Fruit fly (Drosophila melanogaster) whole organism, wandering third instar larva: ENCODE results near the gene CG4218.

Source experiments
- Abd-B ChIP-seq: fragments of >200 bp; optimal IDR thresholded peaks from 2 replicates; lab custom pipeline; 2017; ENCODE audit warnings: missing biosample characterization, missing genetic modification characterization
- CG9705 ChIP-seq: fragments of 200-800 bp; sonication (Bioruptor generic); optimal IDR thresholded peaks from 2 replicates; lab custom pipeline; 2018; ENCODE audit warnings: missing biosample characterization, mild to moderate bottlenecking, missing genetic modification characterization
- Dfd ChIP-seq: fragments of >200 bp; optimal IDR thresholded peaks from 2 replicates; lab custom pipeline; 2017; ENCODE audit warnings: missing biosample characterization, missing genetic modification characterization
- Dif ChIP-seq: fragments of 200-275, 200-300 bp; sonication (Bioruptor generic); optimal IDR thresholded peaks from 2 replicates; lab custom pipeline; 2018; ENCODE audit warnings: missing biosample characterization, missing genetic modification characterization; ENCODE audit not compliant: partially characterized antibody
- GATAd ChIP-seq: sonication (Bioruptor generic); optimal IDR thresholded peaks from 2 replicates; lab custom pipeline; 2016; ENCODE audit warnings: missing biosample characterization, missing genetic modification characterization
- Hnf4 ChIP-seq: fragments of 200-800 bp; sonication (Bioruptor generic); optimal IDR thresholded peaks from 2 replicates; lab custom pipeline; 2016; ENCODE audit warnings: missing biosample characterization, mild to moderate bottlenecking, missing genetic modification characterization
- Hr78 ChIP-seq: fragments of >200 bp; optimal IDR thresholded peaks from 2 replicates; lab custom pipeline; 2017; ENCODE audit warnings: missing biosample characterization, missing genetic modification characterization
- Hr83 ChIP-seq: fragments of 200-300 bp; sonication (Bioruptor generic); optimal IDR thresholded peaks from 2 replicates; lab custom pipeline; 2016; ENCODE audit warnings: missing biosample characterization, mild to moderate bottlenecking, missing genetic modification characterization, moderate library complexity; ENCODE audit not compliant: poor library complexity, severe bottlenecking
- Jra ChIP-seq: sonication (Bioruptor generic); optimal IDR thresholded peaks from 2 replicates; lab custom pipeline; 2016; ENCODE audit warnings: missing biosample characterization, missing genetic modification characterization
- Mio ChIP-seq: sonication (Bioruptor generic); optimal IDR thresholded peaks from 2 replicates; lab custom pipeline; 2016; ENCODE audit warnings: missing biosample characterization, missing genetic modification characterization
- Myc ChIP-seq: fragments of >200 bp; optimal IDR thresholded peaks from 2 replicates; lab custom pipeline; 2017
- N ChIP-seq: fragments of >200 bp; optimal IDR thresholded peaks from 2 replicates; lab custom pipeline; 2018; ENCODE audit warnings: missing biosample characterization, missing external identifiers, missing genetic modification characterization
- OdsH ChIP-seq: fragments of 200-800 bp; sonication (Bioruptor generic); optimal IDR thresholded peaks from 2 replicates; lab custom pipeline; 2016; ENCODE audit warnings: missing biosample characterization, mild to moderate bottlenecking, missing genetic modification characterization
- Rel ChIP-seq, 2 experiments: fragments of 200-800 bp; sonication (Bioruptor generic) in 1 of 2; optimal IDR thresholded peaks; 2 replicates in 1 of 2; 3 replicates in 1 of 2; lab custom pipeline; 2016 to 2019; ENCODE audit warnings: mild to moderate bottlenecking in 2 of 2, missing biosample characterization in 2 of 2, missing genetic modification characterization in 2 of 2, moderate library complexity in 1 of 2
- Sp1 ChIP-seq: fragments of 200-800 bp; sonication (Bioruptor generic); optimal IDR thresholded peaks from 3 replicates; lab custom pipeline; 2019; ENCODE audit warnings: missing biosample characterization, mild to moderate bottlenecking, missing genetic modification characterization, moderate library complexity
- br ChIP-seq: fragments of 200-800 bp; sonication (Bioruptor generic); optimal IDR thresholded peaks from 2 replicates; lab custom pipeline; 2016; ENCODE audit warnings: missing biosample characterization, missing genetic modification characterization
- brk ChIP-seq: fragments of 200-800 bp; sonication (Bioruptor generic); optimal IDR thresholded peaks from 2 replicates; lab custom pipeline; 2016; ENCODE audit warnings: missing biosample characterization, mild to moderate bottlenecking, missing genetic modification characterization
- dl ChIP-seq, 2 experiments: fragments of 175-275, 200-275 bp in 1 of 2; fragments of 200-275 bp in 1 of 2; sonication (Bioruptor generic); optimal IDR thresholded peaks; lab custom pipeline; 2018; ENCODE audit warnings: mild to moderate bottlenecking in 2 of 2, missing biosample characterization in 2 of 2, missing genetic modification characterization in 2 of 2, moderate library complexity in 2 of 2; ENCODE audit not compliant: partially characterized antibody in 2 of 2, insufficient read depth in 1 of 2
- dmrt93B ChIP-seq: fragments of 200-800 bp; sonication (Bioruptor generic); optimal IDR thresholded peaks from 2 replicates; lab custom pipeline; 2018; ENCODE audit warnings: missing biosample characterization, mild to moderate bottlenecking, missing genetic modification characterization
- dsf ChIP-seq: sonication (Bioruptor generic); optimal IDR thresholded peaks from 2 replicates; lab custom pipeline; 2016; ENCODE audit warnings: missing biosample characterization, missing genetic modification characterization, borderline replicate concordance
- ey ChIP-seq: fragments of 200-800 bp; sonication (Bioruptor generic); optimal IDR thresholded peaks from 2 replicates; lab custom pipeline; 2016; ENCODE audit warnings: missing biosample characterization, missing genetic modification characterization
- foxo ChIP-seq, 2 experiments: fragments of 200-800 bp; sonication (Bioruptor generic); optimal IDR thresholded peaks; 2 replicates in 1 of 2; 3 replicates in 1 of 2; lab custom pipeline; 2016 to 2017; ENCODE audit warnings: missing biosample characterization in 2 of 2, missing genetic modification characterization in 2 of 2
- fru ChIP-seq: fragments of 200-800 bp; sonication (Bioruptor generic); optimal IDR thresholded peaks from 3 replicates; lab custom pipeline; 2016; ENCODE audit warnings: missing biosample characterization, mild to moderate bottlenecking, missing genetic modification characterization
- h ChIP-seq: fragments of 200-800 bp; sonication (Bioruptor generic); optimal IDR thresholded peaks from 3 replicates; lab custom pipeline; 2016; ENCODE audit warnings: missing biosample characterization, mild to moderate bottlenecking, missing genetic modification characterization
- jim ChIP-seq: fragments of 175-275, 200-325 bp; sonication (Bioruptor generic); optimal IDR thresholded peaks from 2 replicates; lab custom pipeline; 2016; ENCODE audit warnings: missing biosample characterization, mild to moderate bottlenecking, missing genetic modification characterization
- lola ChIP-seq: fragments of >200 bp; optimal IDR thresholded peaks from 2 replicates; lab custom pipeline; 2017; ENCODE audit warnings: missing biosample characterization, missing genetic modification characterization
- pan ChIP-seq: fragments of >200 bp; optimal IDR thresholded peaks from 2 replicates; lab custom pipeline; 2017
- psq ChIP-seq: fragments of 200-800 bp; sonication (Bioruptor generic); optimal IDR thresholded peaks from 3 replicates; lab custom pipeline; 2017; ENCODE audit warnings: missing biosample characterization, mild to moderate bottlenecking, missing genetic modification characterization, moderate library complexity
- rgr ChIP-seq: fragments of 200-800 bp; sonication (Bioruptor generic); optimal IDR thresholded peaks from 3 replicates; lab custom pipeline; 2016; ENCODE audit warnings: missing biosample characterization, mild to moderate bottlenecking, missing genetic modification characterization
- sage ChIP-seq: fragments of 200-800 bp; sonication (Bioruptor generic); optimal IDR thresholded peaks from 2 replicates; lab custom pipeline; 2016; ENCODE audit warnings: missing biosample characterization, mild to moderate bottlenecking, missing genetic modification characterization
- sv ChIP-seq: fragments of 200-800 bp; sonication (Bioruptor generic); optimal IDR thresholded peaks from 3 replicates; lab custom pipeline; 2016; ENCODE audit warnings: missing biosample characterization, missing genetic modification characterization
- tai ChIP-seq: sonication (Bioruptor generic); optimal IDR thresholded peaks from 2 replicates; lab custom pipeline; 2016; ENCODE audit warnings: missing biosample characterization, missing genetic modification characterization
- usp ChIP-seq: fragments of >200 bp; optimal IDR thresholded peaks from 2 replicates; lab custom pipeline; 2017; ENCODE audit warnings: missing biosample characterization, missing genetic modification characterization
- woc ChIP-seq: sonication (Bioruptor generic); optimal IDR thresholded peaks from 2 replicates; lab custom pipeline; 2016; ENCODE audit warnings: missing biosample characterization, mild to moderate bottlenecking, missing genetic modification characterization

Gene CG4218

DNA sequence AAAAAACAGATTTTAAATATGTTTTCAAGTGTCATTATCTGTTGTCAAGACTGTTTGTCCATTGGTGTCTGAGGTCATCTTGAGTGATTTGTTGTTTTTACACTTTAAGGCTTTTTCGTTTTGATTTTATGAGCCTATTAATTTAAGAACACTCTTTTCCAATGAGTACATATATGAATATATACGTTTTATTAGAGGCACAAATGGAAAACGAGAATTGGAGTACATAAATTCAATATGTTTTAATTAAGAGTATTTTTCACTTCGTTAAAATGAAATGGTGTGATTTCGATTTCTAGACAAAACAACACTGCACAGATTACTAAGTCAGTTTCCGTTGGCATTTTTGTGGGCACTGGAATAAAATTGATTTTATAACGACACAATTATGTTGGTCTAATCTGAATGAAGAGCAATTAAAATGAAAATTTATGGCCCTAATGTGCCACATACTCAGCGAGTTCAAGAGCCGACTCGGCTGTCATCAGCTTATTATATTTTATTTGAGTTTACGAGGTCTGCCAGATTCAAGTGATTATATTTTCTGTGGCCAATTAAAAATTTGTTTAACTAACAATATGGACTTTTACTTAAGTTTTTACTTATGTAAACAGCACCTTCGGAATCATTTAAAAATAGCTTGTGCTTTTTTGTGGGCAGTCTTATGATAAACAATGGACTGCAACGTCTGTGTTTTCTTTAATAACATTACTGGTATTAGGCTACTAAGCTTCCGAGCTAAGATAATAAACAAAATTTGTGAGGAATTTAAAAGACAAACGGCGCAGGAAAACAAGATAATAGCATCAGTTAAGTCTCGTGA is 47.6 kb downstream of the CG4218 start:
- peak; percentile 19 for TF ChIP-seq OdsH (GFP tag; lab: Kevin White, UChicago)
- TF ChIP-seq usp = no peak
- TF ChIP-seq pan (lab: Kevin White, UChicago) = no peak
- TF ChIP-seq br (GFP tag; lab: Kevin White, UChicago) = no peak
- no peak for TF ChIP-seq CG9705 (GFP tag; lab: Kevin White, UChicago)
- TF ChIP-seq Rel (GFP tag; optimal IDR thresholded peaks at IDR 0.05; lab: Kevin White, UChicago) = no peak
- no peak for TF ChIP-seq Rel (tag; optimal IDR thresholded peaks at IDR 0.05; lab: Kevin White, UChicago)
- peak; percentile 35 for TF ChIP-seq Hnf4 (GFP tag; lab: Kevin White, UChicago)
- no peak for TF ChIP-seq tai (GFP tag; lab: Kevin White, UChicago)
- TF ChIP-seq woc (GFP tag; lab: Kevin White, UChicago) = no peak
- TF ChIP-seq jim = no peak
- no peak for TF ChIP-seq Mio
- no peak for TF ChIP-seq Dif (GFP tag; lab: Kevin White, UChicago)
- TF ChIP-seq Abd-B (GFP tag; lab: Kevin White, UChicago) = no peak
- TF ChIP-seq N (GFP tag; lab: Kevin White, UChicago) = no peak
- TF ChIP-seq dsf (GFP tag; lab: Kevin White, UChicago) = no peak
- TF ChIP-seq Sp1 (GFP tag; lab: Kevin White, UChicago) = peak; percentile 17
- no peak for TF ChIP-seq Jra (GFP tag; lab: Kevin White, UChicago)
- TF ChIP-seq fru (GFP tag; lab: Kevin White, UChicago) = no peak
- TF ChIP-seq, all 38 proteins: peak for 3

DNA sequence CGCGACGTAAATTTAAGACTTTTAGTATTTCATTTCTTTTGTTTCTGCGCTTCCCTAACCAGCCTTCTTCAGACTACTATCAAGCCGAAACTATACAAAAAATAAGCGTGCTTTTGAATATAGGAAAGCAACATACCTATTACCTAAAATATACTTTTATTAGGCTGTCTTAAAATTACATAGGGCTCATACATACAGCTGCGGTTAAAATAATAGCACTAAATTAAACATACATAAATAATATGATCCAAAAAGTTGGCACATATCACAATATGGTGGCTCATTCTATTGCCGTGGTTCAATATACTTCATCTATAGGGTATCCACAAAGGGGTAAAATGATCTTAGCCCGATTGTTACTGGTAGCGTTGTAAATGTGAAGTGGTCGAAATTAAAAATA is 48.5 kb downstream of the CG4218 start:
- peak; percentile 26 for TF ChIP-seq psq (GFP tag; lab: Kevin White, UChicago)
- peak; percentile 33 for TF ChIP-seq OdsH (GFP tag; lab: Kevin White, UChicago)
- TF ChIP-seq h (GFP tag; lab: Kevin White, UChicago) = no peak
- peak; percentile 23 for TF ChIP-seq sv
- no peak for TF ChIP-seq lola (GFP tag; lab: Kevin White, UChicago)
- TF ChIP-seq foxo (GFP tag; optimal IDR thresholded peaks at IDR 0.05; lab: Kevin White, UChicago) = peak in 1 of 2 experiments; percentile 22
- TF ChIP-seq br (GFP tag; lab: Kevin White, UChicago) = peak; percentile 28
- peak; percentile 42 for TF ChIP-seq fru (GFP tag; lab: Kevin White, UChicago)

DNA sequence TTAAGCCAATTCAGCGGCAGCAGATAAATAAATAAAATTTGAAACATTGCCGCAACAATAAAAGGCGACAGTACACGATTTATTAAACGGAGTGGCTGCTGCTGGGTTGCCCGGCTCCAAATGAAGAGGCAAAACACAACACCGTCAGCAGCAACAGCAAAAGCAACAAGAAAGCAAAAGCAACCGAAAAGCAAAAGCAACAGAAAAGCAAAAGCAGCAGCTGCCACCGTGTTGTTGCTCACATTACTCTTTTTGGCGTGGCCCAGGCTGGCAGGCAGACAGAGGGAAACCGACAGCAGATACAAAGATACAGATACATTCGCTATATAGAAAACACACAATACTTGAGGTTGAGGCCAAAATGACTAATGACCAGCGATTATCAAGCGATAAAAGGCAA is 49.4 kb downstream of the CG4218 start:
- TF ChIP-seq pan (lab: Kevin White, UChicago) = no peak
- no peak for TF ChIP-seq Jra (GFP tag; lab: Kevin White, UChicago)
- peak; percentile 2 for TF ChIP-seq brk (GFP tag; lab: Kevin White, UChicago)

DNA sequence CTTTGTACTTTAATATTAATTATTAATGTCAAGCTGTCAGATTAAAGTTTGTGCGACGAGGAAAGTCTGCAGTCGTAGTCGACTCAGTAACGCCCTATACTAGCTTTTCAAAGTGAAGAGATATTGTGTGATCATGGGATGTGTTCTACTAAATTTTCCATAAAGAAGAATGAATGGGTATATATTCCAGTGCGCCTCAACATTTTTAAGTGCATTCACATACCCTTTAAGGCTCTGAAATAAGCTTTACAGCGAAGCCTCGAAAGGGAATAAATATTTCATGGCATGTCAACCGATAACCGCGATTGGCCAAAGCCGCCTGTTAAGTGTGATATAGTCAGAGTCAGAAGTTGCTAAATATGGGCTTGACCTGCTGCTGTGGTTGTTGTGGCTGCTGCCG is 49.8 kb downstream of the CG4218 start:
- TF ChIP-seq foxo (GFP tag; optimal IDR thresholded peaks at IDR 0.05; lab: Kevin White, UChicago) (peak in 1 of 2 experiments; percentile 27), psq (GFP tag; lab: Kevin White, UChicago) (peak; percentile 15), h (GFP tag; lab: Kevin White, UChicago) (peak; percentile 3), Myc (lab: Kevin White, UChicago) (no peak), jim (no peak), Dif (GFP tag; lab: Kevin White, UChicago) (no peak), woc (GFP tag; lab: Kevin White, UChicago) (no peak), Hr83 (GFP tag; lab: Kevin White, UChicago) (no peak), lola (GFP tag; lab: Kevin White, UChicago) (no peak), br (GFP tag; lab: Kevin White, UChicago) (peak; percentile 42), pan (lab: Kevin White, UChicago) (no peak), dmrt93B (no peak), GATAd (GFP tag; lab: Kevin White, UChicago) (no peak), sage (no peak), CG9705 (GFP tag; lab: Kevin White, UChicago) (no peak), Dfd (GFP tag; lab: Kevin White, UChicago) (no peak), ey (GFP tag; lab: Kevin White, UChicago) (peak; percentile 23), Abd-B (GFP tag; lab: Kevin White, UChicago) (no peak), Hr78 (no peak), fru (GFP tag; lab: Kevin White, UChicago) (peak; percentile 18), rgr (GFP tag; lab: Kevin White, UChicago) (no peak), dl (GFP tag; optimal IDR thresholded peaks at IDR 0.05; lab: Kevin White, UChicago; ENCODE audit: insufficient read depth in 1 of 2, partially characterized antibody in 2 of 2) (no peak)
